Worm (Caenorhabditis elegans) whole organism, midembryonic: ENCODE data around the gene ceh-32.

Source experiments
- cog-1 ChIP-seq: sonication (generic microtip); optimal IDR thresholded peaks from 2 replicates; lab custom pipeline; 2016; ENCODE audit warnings: missing genetic modification characterization, missing compliant biosample characterization
- med-1 ChIP-seq: sonication (generic microtip); optimal IDR thresholded peaks from 2 replicates; lab custom pipeline; 2017; ENCODE audit warnings: missing genetic modification characterization, mild to moderate bottlenecking, missing compliant biosample characterization, antibody characterized with exemption, missing genetic modification reagents; ENCODE audit not compliant: insufficient read depth
- ref-1 ChIP-seq: fragments of 200-800 bp; sonication (Bioruptor generic); conservative IDR thresholded peaks from 2 replicates; pipeline ENCODE4 v1.3.6; 2022; ENCODE audit warnings: missing genetic modification reagents, missing genetic modification characterization, missing compliant biosample characterization
- ztf-23 ChIP-seq: fragments of 200-800 bp; sonication (Bioruptor generic); IDR thresholded peaks from 2 replicates; pipeline ENCODE4 v1.3.6; 2022; ENCODE audit warnings: missing genetic modification reagents, missing genetic modification characterization, missing compliant biosample characterization

DNA sequence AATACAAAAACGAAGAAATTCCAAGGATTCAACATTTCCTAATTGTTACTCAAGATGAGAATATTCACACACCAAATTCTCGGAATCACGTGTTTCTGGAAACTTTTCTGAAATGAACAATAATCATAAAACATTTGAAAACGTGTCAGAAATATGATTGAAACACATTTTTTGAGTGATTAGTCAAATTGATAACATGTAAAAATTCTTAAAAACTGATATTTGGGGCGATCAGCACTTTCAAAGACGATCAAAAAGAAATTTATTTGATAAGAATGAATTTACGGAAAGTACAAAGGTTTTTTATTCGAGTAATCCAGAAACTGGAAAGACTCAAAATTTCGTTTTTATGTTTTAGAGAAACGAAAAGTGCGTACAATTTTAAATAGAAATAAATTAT lies 10.6 kb upstream of the ceh-32 start, which contains the start of gene tre-3:
- TF ChIP-seq ztf-23 (GFP tag; lab: Robert Waterston, UW) (no peak), med-1 (GFP tag; lab: Kevin White, UChicago) (no peak), ref-1 (GFP tag; lab: Robert Waterston, UW) (no peak), cog-1 (tag; lab: Kevin White, UChicago) (no peak)
